Fruit fly (Drosophila melanogaster) whole organism, embryonic: Measurements from ENCODE around the gene Cralbp.
A peak's percentile ranks its signal among the peaks of the same experiment; 100 is the strongest.

ENCODE experiments used
- Ada2b ChIP-seq: fragments of 200-800 bp; sonication (Bioruptor generic); IDR thresholded peaks from 2 replicates; pipeline ENCODE4 v1.3.6; 2022; ENCODE audit warnings: missing biosample characterization, missing genetic modification characterization
- Atf-2 ChIP-seq: fragments of 200-800 bp; sonication (Bioruptor generic); optimal IDR thresholded peaks from 2 replicates; lab custom pipeline; 2016; ENCODE audit warnings: missing biosample characterization, missing genetic modification characterization
- Bdp1 ChIP-seq: fragments of 200-800 bp; sonication (Bioruptor generic); optimal IDR thresholded peaks from 3 replicates; lab custom pipeline; 2016; ENCODE audit warnings: missing biosample characterization, missing genetic modification characterization
- Blimp-1 ChIP-seq: fragments of 200-800 bp; sonication (Bioruptor generic); optimal IDR thresholded peaks from 3 replicates; lab custom pipeline; 2018; ENCODE audit warnings: missing biosample characterization, missing genetic modification characterization, mild to moderate bottlenecking, moderate library complexity, missing genetic modification reagents
- CG10654 ChIP-seq: fragments of 200-800 bp; sonication (Bioruptor generic); optimal IDR thresholded peaks from 2 replicates; lab custom pipeline; 2016; ENCODE audit warnings: missing biosample characterization, missing genetic modification characterization
- CG11695 ChIP-seq: fragments of 200-800 bp; sonication (Bioruptor generic); IDR thresholded peaks from 3 replicates; pipeline ENCODE4 v1.3.6; 2022; ENCODE audit warnings: missing biosample characterization, missing genetic modification characterization
- CG15514 ChIP-seq: fragments of 200-800 bp; sonication (Bioruptor generic); optimal IDR thresholded peaks from 3 replicates; lab custom pipeline; 2017; ENCODE audit warnings: missing biosample characterization, missing genetic modification characterization, mild to moderate bottlenecking, moderate library complexity, missing genetic modification reagents
- CG17186 ChIP-seq: fragments of 200-800 bp; sonication (Bioruptor generic); optimal IDR thresholded peaks from 3 replicates; lab custom pipeline; 2017; ENCODE audit warnings: missing biosample characterization, missing genetic modification reagents, missing genetic modification characterization
- CG17385 ChIP-seq: fragments of 200-800 bp; sonication (Bioruptor generic); optimal IDR thresholded peaks from 3 replicates; lab custom pipeline; 2018; ENCODE audit warnings: missing biosample characterization, mild to moderate bottlenecking, missing genetic modification characterization
- CG1792 ChIP-seq: fragments of 200-800 bp; sonication (Bioruptor generic); optimal IDR thresholded peaks from 2 replicates; lab custom pipeline; 2016; ENCODE audit warnings: missing biosample characterization, missing genetic modification characterization
- CG18011 ChIP-seq: fragments of 200-800 bp; sonication (Bioruptor generic); optimal IDR thresholded peaks from 2 replicates; lab custom pipeline; 2017; ENCODE audit warnings: missing biosample characterization, missing genetic modification characterization, mild to moderate bottlenecking, moderate library complexity, missing genotype
- CG18764 ChIP-seq: fragments of 200-800 bp; sonication (Bioruptor generic); optimal IDR thresholded peaks from 3 replicates; lab custom pipeline; 2016; ENCODE audit warnings: missing biosample characterization, missing genetic modification characterization
- CG30403 ChIP-seq: fragments of 200-800 bp; sonication (Bioruptor generic); optimal IDR thresholded peaks from 3 replicates; lab custom pipeline; 2016; ENCODE audit warnings: missing biosample characterization, missing genetic modification characterization
- CG4854 ChIP-seq: fragments of 200-800 bp; sonication (Bioruptor generic); optimal IDR thresholded peaks from 2 replicates; lab custom pipeline; 2016; ENCODE audit warnings: missing biosample characterization, missing genetic modification characterization, inconsistent platforms
- CG7372 ChIP-seq: fragments of 200-800 bp; sonication (Bioruptor generic); IDR thresholded peaks from 2 replicates; pipeline ENCODE4 v1.3.6; 2022; ENCODE audit warnings: missing biosample characterization, missing genetic modification characterization
- CG8281 ChIP-seq: fragments of 200-800 bp; sonication (Bioruptor generic); optimal IDR thresholded peaks from 2 replicates; lab custom pipeline; 2018; ENCODE audit warnings: missing biosample characterization, mild to moderate bottlenecking, missing genetic modification characterization, moderate library complexity
- CG8359 ChIP-seq: fragments of 200-800 bp; sonication (Bioruptor generic); optimal IDR thresholded peaks from 2 replicates; lab custom pipeline; 2017; ENCODE audit warnings: missing biosample characterization, mild to moderate bottlenecking, missing genetic modification characterization, borderline replicate concordance
- CG8924 ChIP-seq: fragments of 200-800 bp; optimal IDR thresholded peaks from 3 replicates; lab custom pipeline; 2019; ENCODE audit warnings: missing biosample characterization, mild to moderate bottlenecking, missing genetic modification characterization, moderate library complexity
- Dip3 ChIP-seq: fragments of 200-800 bp; sonication (Bioruptor generic); optimal IDR thresholded peaks from 3 replicates; lab custom pipeline; 2016; ENCODE audit warnings: missing biosample characterization, missing genetic modification characterization
- Doc2 ChIP-seq: fragments of 200-800 bp; sonication (Bioruptor generic); IDR thresholded peaks from 2 replicates; pipeline ENCODE4 v1.3.6; 2022; ENCODE audit warnings: missing biosample characterization, missing genetic modification characterization
- Doc3 ChIP-seq: fragments of 200-800 bp; sonication (Bioruptor generic); IDR thresholded peaks from 3 replicates; pipeline ENCODE4 v1.3.6; 2022; ENCODE audit warnings: missing biosample characterization, missing genetic modification characterization; ENCODE audit not compliant: partially characterized antibody
- E2f2 ChIP-seq: fragments of 200-800 bp; sonication (Bioruptor generic); IDR thresholded peaks from 2 replicates; pipeline ENCODE4 v1.3.6; 2022; ENCODE audit warnings: missing biosample characterization, missing genetic modification characterization
- Mad ChIP-seq: fragments of 200-800 bp; sonication (Bioruptor generic); optimal IDR thresholded peaks from 2 replicates; lab custom pipeline; 2016; ENCODE audit warnings: missing biosample characterization, missing genetic modification characterization
- NC2β ChIP-seq: fragments of 200-800 bp; sonication (Bioruptor generic); optimal IDR thresholded peaks from 2 replicates; lab custom pipeline; 2016; ENCODE audit warnings: missing biosample characterization, missing genetic modification characterization
- Oli ChIP-seq: fragments of 200-800 bp; sonication (Bioruptor generic); optimal IDR thresholded peaks from 2 replicates; lab custom pipeline; 2018; ENCODE audit warnings: missing biosample characterization, mild to moderate bottlenecking, missing genetic modification characterization, moderate library complexity
- PHDP ChIP-seq: fragments of 200-800 bp; sonication (Bioruptor generic); optimal IDR thresholded peaks from 3 replicates; lab custom pipeline; 2018; ENCODE audit warnings: missing biosample characterization, mild to moderate bottlenecking, missing genetic modification characterization, moderate library complexity
- Pdp1 ChIP-seq, 2 experiments: fragments of 200-800 bp; sonication (Bioruptor generic); optimal IDR thresholded peaks; 3 replicates each; lab custom pipeline; 2016; ENCODE audit warnings: missing biosample characterization in 2 of 2, missing genetic modification characterization in 2 of 2, mild to moderate bottlenecking in 1 of 2, moderate library complexity in 1 of 2
- Rx ChIP-seq: fragments of 200-800 bp; sonication (Bioruptor generic); IDR thresholded peaks from 2 replicates; pipeline ENCODE4 v1.3.6; 2022; ENCODE audit warnings: missing biosample characterization, missing genetic modification characterization
- Scr ChIP-seq: fragments of 200-800 bp; sonication (Bioruptor generic); IDR thresholded peaks from 2 replicates; pipeline ENCODE4 v1.3.6; 2022; ENCODE audit warnings: missing biosample characterization, missing genetic modification characterization; ENCODE audit not compliant: partially characterized antibody
- Sry-δ ChIP-seq: fragments of 200-800 bp; sonication (Bioruptor generic); optimal IDR thresholded peaks from 2 replicates; lab custom pipeline; 2016; ENCODE audit warnings: missing biosample characterization, missing genetic modification characterization
- Usf ChIP-seq: fragments of 200-800 bp; sonication (Bioruptor generic); optimal IDR thresholded peaks from 2 replicates; lab custom pipeline; 2017; ENCODE audit warnings: missing genotype, missing biosample characterization, missing genetic modification characterization
- ara ChIP-seq: fragments of 200-800 bp; sonication (Bioruptor generic); IDR thresholded peaks from 2 replicates; pipeline ENCODE4 v1.3.6; 2022; ENCODE audit warnings: missing biosample characterization, missing genetic modification characterization
- esg ChIP-seq: fragments of 200-800 bp; sonication (Bioruptor generic); conservative IDR thresholded peaks from 2 replicates; pipeline ENCODE4 v1.3.6; 2022; ENCODE audit warnings: missing biosample characterization, missing genetic modification characterization
- gce ChIP-seq: fragments of 200-800 bp; sonication (Bioruptor generic); IDR thresholded peaks from 3 replicates; pipeline ENCODE4 v1.3.6; 2022; ENCODE audit warnings: missing biosample characterization, missing genetic modification characterization
- gfzf ChIP-seq: fragments of 200-800 bp; sonication (Bioruptor generic); optimal IDR thresholded peaks from 2 replicates; lab custom pipeline; 2016; ENCODE audit warnings: missing biosample characterization, mild to moderate bottlenecking, missing genetic modification characterization, moderate library complexity
- hb ChIP-seq: fragments of 200-800 bp; sonication (Bioruptor generic); IDR thresholded peaks from 3 replicates; pipeline ENCODE4 v1.3.6; 2022; ENCODE audit warnings: missing biosample characterization, missing genetic modification characterization; ENCODE audit not compliant: partially characterized antibody
- hth ChIP-seq: fragments of >200 bp; optimal IDR thresholded peaks from 2 replicates; lab custom pipeline; 2017; ENCODE audit warnings: inconsistent platforms
- nau ChIP-seq: fragments of 200-800 bp; sonication (Bioruptor generic); optimal IDR thresholded peaks from 3 replicates; lab custom pipeline; 2017; ENCODE audit warnings: missing biosample characterization, mild to moderate bottlenecking, missing genetic modification characterization, missing genetic modification reagents
- oc ChIP-seq: fragments of 200-800 bp; sonication (Bioruptor generic); optimal IDR thresholded peaks from 2 replicates; lab custom pipeline; 2018; ENCODE audit warnings: missing biosample characterization, mild to moderate bottlenecking, missing genetic modification characterization, moderate library complexity
- odd ChIP-seq: fragments of 200-800 bp; sonication (Bioruptor generic); optimal IDR thresholded peaks from 2 replicates; lab custom pipeline; 2017; ENCODE audit warnings: missing biosample characterization, mild to moderate bottlenecking, missing genetic modification characterization
- pan ChIP-seq, 4 experiments: fragments of >200 bp in 3 of 4; fragments of 200-800 bp in 1 of 4; sonication (Bioruptor generic) in 1 of 4; optimal IDR thresholded peaks in 3 of 4; IDR thresholded peaks in 1 of 4; 2 replicates each; pipeline versions ENCODE4 v1.3.6 to Lab custom; 2017 to 2022; ENCODE audit warnings: missing biosample characterization in 2 of 4, missing genetic modification characterization in 2 of 4, mixed read lengths in 1 of 4
- pnt ChIP-seq: fragments of 200-800 bp; sonication (Bioruptor generic); optimal IDR thresholded peaks from 3 replicates; lab custom pipeline; 2016; ENCODE audit warnings: missing biosample characterization, missing genetic modification characterization
- psq ChIP-seq: fragments of 200-800 bp; sonication (Bioruptor generic); optimal IDR thresholded peaks from 2 replicates; lab custom pipeline; 2017; ENCODE audit warnings: missing biosample characterization, missing genetic modification characterization
- sim ChIP-seq: fragments of 200-800 bp; sonication (Bioruptor generic); IDR thresholded peaks from 2 replicates; pipeline ENCODE4 v1.3.6; 2022; ENCODE audit warnings: missing biosample characterization, missing genetic modification characterization
- sob ChIP-seq: fragments of 200-800 bp; sonication (Bioruptor generic); IDR thresholded peaks from 2 replicates; pipeline ENCODE4 v1.3.6; 2022; ENCODE audit warnings: missing biosample characterization, missing genetic modification characterization
- sqz ChIP-seq: fragments of 200-800 bp; sonication (Bioruptor generic); optimal IDR thresholded peaks from 3 replicates; lab custom pipeline; 2018; ENCODE audit warnings: missing biosample characterization, mild to moderate bottlenecking, missing genetic modification characterization
- ssp ChIP-seq: fragments of 200-800 bp; sonication (Bioruptor generic); IDR thresholded peaks from 2 replicates; pipeline ENCODE4 v1.3.6; 2022; ENCODE audit warnings: missing biosample characterization, missing genetic modification characterization
- stc ChIP-seq: fragments of 200-800 bp; sonication (Bioruptor generic); IDR thresholded peaks from 2 replicates; pipeline ENCODE4 v1.3.6; 2022; ENCODE audit warnings: missing biosample characterization, missing genetic modification characterization
- unc-4 ChIP-seq: fragments of 200-800 bp; sonication (Bioruptor generic); IDR thresholded peaks from 2 replicates; pipeline ENCODE4 v1.3.6; 2022; ENCODE audit warnings: missing biosample characterization, missing genetic modification characterization; ENCODE audit not compliant: partially characterized antibody
- wor ChIP-seq: fragments of 200-800 bp; sonication (Bioruptor generic); IDR thresholded peaks from 2 replicates; pipeline ENCODE4 v1.3.6; 2022; ENCODE audit warnings: missing biosample characterization, missing genetic modification characterization

Cralbp gene

dm6 chr3L:5789663-5790062, 3.1 kb upstream of the Cralbp start (continued):
- TF ChIP-seq CG18011 (peak; percentile 8), E2f2 (GFP tag; lab: Robert Waterston, UW) (peak; percentile 95), stc (GFP tag; lab: Robert Waterston, UW) (peak; percentile 34; the same call in 1 of the 2 replicates), esg (peak; percentile 34; the same call in 1 of the 2 replicates), Doc2 (GFP tag; lab: Robert Waterston, UW) (no peak), Pdp1 (GFP tag; optimal IDR thresholded peaks at IDR 0.05; lab: Kevin White, UChicago) (peak; percentile 31 to 43), Rx (GFP tag; lab: Robert Waterston, UW) (peak; percentile 21; the same call in 1 of the 2 replicates), sqz (GFP tag; lab: Kevin White, UChicago) (no peak), pan (optimal IDR thresholded peaks at IDR 0.05; lab: Kevin White, UChicago) (no peak), pan (GFP tag; optimal IDR thresholded peaks at IDR 0.05 in 1 of 2, IDR thresholded peaks at IDR 0.05 in 1 of 2) (peak in 1 of 2 experiments; percentile 36), CG17186 (GFP tag; lab: Kevin White, UChicago) (peak; percentile 37), CG30403 (peak; percentile 47), CG10654 (peak; percentile 23), Doc3 (GFP tag; lab: Robert Waterston, UW) (0 out of 3 replicates have a peak, but pooled peaks have one; percentile 17), oc (no peak), wor (GFP tag; lab: Robert Waterston, UW) (no peak), Atf-2 (GFP tag; lab: Kevin White, UChicago) (no peak), CG8281 (no peak), hb (no peak), ara (GFP tag; lab: Robert Waterston, UW) (no peak), odd (GFP tag; lab: Kevin White, UChicago) (no peak), CG18764 (GFP tag; lab: Kevin White, UChicago) (no peak), Blimp-1 (GFP tag; lab: Kevin White, UChicago) (no peak), Scr (GFP tag; lab: Robert Waterston, UW) (peak; percentile 30; the same call in 1 of the 2 replicates), CG15514 (GFP tag; lab: Kevin White, UChicago) (peak; percentile 79), CG8359 (GFP tag; lab: Kevin White, UChicago) (no peak), CG11695 (GFP tag; lab: Robert Waterston, UW) (no peak), Mad (no peak), ssp (GFP tag; lab: Robert Waterston, UW) (no peak), psq (no peak), CG7372 (GFP tag; lab: Robert Waterston, UW) (no peak), gce (GFP tag; lab: Robert Waterston, UW) (no peak), hth (lab: Kevin White, UChicago) (no peak), Bdp1 (no peak), Dip3 (GFP tag; lab: Kevin White, UChicago) (peak; percentile 22), PHDP (tag; lab: Kevin White, UChicago) (peak; percentile 43), CG17385 (GFP tag; lab: Kevin White, UChicago) (no peak), nau (GFP tag; lab: Kevin White, UChicago) (no peak), gfzf (GFP tag; lab: Kevin White, UChicago) (peak; percentile 32), NC2β (GFP tag; lab: Kevin White, UChicago) (peak; percentile 45), CG8924 (tag; lab: Kevin White, UChicago) (no peak), Ada2b (GFP tag; lab: Robert Waterston, UW) (peak; percentile 32; the same call in 1 of the 2 replicates), sob (GFP tag; lab: Robert Waterston, UW) (peak; percentile 6; the same call in 1 of the 2 replicates), unc-4 (GFP tag; lab: Robert Waterston, UW) (0 out of 2 replicates have a peak, but pooled peaks have one; percentile 26), sim (GFP tag; lab: Robert Waterston, UW) (no peak), CG1792 (peak; percentile 44), pnt (GFP tag; lab: Kevin White, UChicago) (no peak), CG4854 (GFP tag; lab: Kevin White, UChicago) (peak; percentile 16), Oli (tag; lab: Kevin White, UChicago) (no peak), Sry-δ (GFP tag; lab: Kevin White, UChicago) (peak; percentile 37), Usf (GFP tag; lab: Kevin White, UChicago) (no peak)
